Fruit fly (Drosophila melanogaster) whole organism, embryonic: Measurements from ENCODE around the gene CG3662.
A peak's percentile ranks its signal among the peaks of the same experiment; 100 is the strongest.

Experiments used
- Antp ChIP-seq: fragments of 200-800 bp; sonication (Bioruptor generic); optimal IDR thresholded peaks from 3 replicates; lab custom pipeline; 2016; ENCODE audit warnings: missing biosample characterization, missing genetic modification characterization
- CG1024 ChIP-seq: fragments of 200-800 bp; sonication (Bioruptor generic); IDR thresholded peaks from 2 replicates; pipeline ENCODE4 v1.3.6; 2022; ENCODE audit warnings: missing biosample characterization, missing genetic modification characterization
- CG10462 ChIP-seq: fragments of 200-800 bp; sonication (Bioruptor generic); optimal IDR thresholded peaks from 2 replicates; lab custom pipeline; 2016; ENCODE audit warnings: missing biosample characterization, missing genetic modification characterization
- CG11456 ChIP-seq: fragments of 200-800 bp; sonication (Bioruptor generic); IDR thresholded peaks from 3 replicates; pipeline ENCODE4 v1.3.6; 2022; ENCODE audit warnings: missing biosample characterization, missing genetic modification characterization
- CG11504 ChIP-seq: fragments of 200-800 bp; sonication (Bioruptor generic); optimal IDR thresholded peaks from 3 replicates; lab custom pipeline; 2019; ENCODE audit warnings: missing biosample characterization, mild to moderate bottlenecking, missing genetic modification characterization, moderate library complexity
- CG12071 ChIP-seq: fragments of 200-800 bp; sonication (Bioruptor generic); optimal IDR thresholded peaks from 3 replicates; lab custom pipeline; 2018; ENCODE audit warnings: missing biosample characterization, mild to moderate bottlenecking, missing genetic modification characterization
- CG15479 ChIP-seq: fragments of 200-800 bp; sonication (Bioruptor generic); optimal IDR thresholded peaks from 3 replicates; lab custom pipeline; 2019; ENCODE audit warnings: missing biosample characterization, mild to moderate bottlenecking, missing genetic modification characterization, moderate library complexity
- CG1647 ChIP-seq: fragments of 200-800 bp; sonication (Bioruptor generic); optimal IDR thresholded peaks from 3 replicates; lab custom pipeline; 2016; ENCODE audit warnings: missing biosample characterization, missing genetic modification characterization
- CG16813 ChIP-seq: fragments of 200-800 bp; sonication (Bioruptor generic); IDR thresholded peaks from 3 replicates; pipeline ENCODE4 v1.3.6; 2022; ENCODE audit warnings: missing biosample characterization, missing genetic modification characterization; ENCODE audit not compliant: partially characterized antibody
- CG2116 ChIP-seq: fragments of 200-800 bp; sonication (Bioruptor generic); optimal IDR thresholded peaks from 3 replicates; lab custom pipeline; 2018; ENCODE audit warnings: missing biosample characterization, mild to moderate bottlenecking, missing genetic modification characterization
- CG2120 ChIP-seq: fragments of 200-800 bp; sonication (Bioruptor generic); optimal IDR thresholded peaks from 3 replicates; lab custom pipeline; 2016; ENCODE audit warnings: missing biosample characterization, missing genetic modification characterization
- CG31224 ChIP-seq: fragments of 200-800 bp; sonication (Bioruptor generic); IDR thresholded peaks from 2 replicates; pipeline ENCODE4 v1.3.6; 2022; ENCODE audit warnings: missing biosample characterization, missing genetic modification characterization
- CG6175 ChIP-seq: fragments of 200-800 bp; sonication (Bioruptor generic); IDR thresholded peaks from 3 replicates; pipeline ENCODE4 v1.3.6; 2022; ENCODE audit warnings: missing biosample characterization, missing genetic modification characterization
- CG6683 ChIP-seq: fragments of 200-800 bp; sonication (Bioruptor generic); optimal IDR thresholded peaks from 2 replicates; lab custom pipeline; 2017; ENCODE audit warnings: missing biosample characterization, mild to moderate bottlenecking, missing genetic modification characterization, missing genetic modification reagents
- CG7987 ChIP-seq: fragments of 200-800 bp; sonication (Bioruptor generic); optimal IDR thresholded peaks from 2 replicates; lab custom pipeline; 2018; ENCODE audit warnings: missing biosample characterization, mild to moderate bottlenecking, missing genetic modification characterization, moderate library complexity
- CG8281 ChIP-seq: fragments of 200-800 bp; sonication (Bioruptor generic); optimal IDR thresholded peaks from 2 replicates; lab custom pipeline; 2018; ENCODE audit warnings: missing biosample characterization, mild to moderate bottlenecking, missing genetic modification characterization, moderate library complexity
- CG8765 ChIP-seq: fragments of 200-800 bp; sonication (Bioruptor generic); IDR thresholded peaks from 2 replicates; pipeline ENCODE4 v1.3.6; 2022; ENCODE audit warnings: missing biosample characterization, missing genetic modification characterization
- Dref ChIP-seq: fragments of 200-800 bp; sonication (Bioruptor generic); IDR thresholded peaks from 2 replicates; pipeline ENCODE4 v1.3.6; 2022; ENCODE audit warnings: missing biosample characterization, missing genetic modification characterization
- HLH3B ChIP-seq: fragments of 200-800 bp; sonication (Bioruptor generic); IDR thresholded peaks from 2 replicates; pipeline ENCODE4 v1.3.6; 2022; ENCODE audit warnings: missing biosample characterization, missing genetic modification characterization
- Hand ChIP-seq: fragments of 200-800 bp; sonication (Bioruptor generic); optimal IDR thresholded peaks from 2 replicates; lab custom pipeline; 2017; ENCODE audit warnings: mild to moderate bottlenecking, missing biosample characterization, missing genetic modification reagents, missing genetic modification characterization
- Hey ChIP-seq: fragments of 200-800 bp; sonication (Bioruptor generic); optimal IDR thresholded peaks from 3 replicates; lab custom pipeline; 2018; ENCODE audit warnings: missing biosample characterization, mild to moderate bottlenecking, missing genetic modification characterization
- HmgZ ChIP-seq: fragments of 200-800 bp; sonication (Bioruptor generic); optimal IDR thresholded peaks from 2 replicates; lab custom pipeline; 2018; ENCODE audit warnings: missing biosample characterization, mild to moderate bottlenecking, missing genetic modification characterization
- Hr3 ChIP-seq: fragments of 200-800 bp; sonication (Bioruptor generic); optimal IDR thresholded peaks from 3 replicates; lab custom pipeline; 2016; ENCODE audit warnings: missing biosample characterization, missing genetic modification characterization
- Hsf ChIP-seq: fragments of 200-800 bp; sonication (Bioruptor generic); optimal IDR thresholded peaks from 3 replicates; lab custom pipeline; 2016; ENCODE audit warnings: missing biosample characterization, missing genetic modification characterization
- Lhr ChIP-seq: fragments of 200-800 bp; sonication (Bioruptor generic); optimal IDR thresholded peaks from 3 replicates; lab custom pipeline; 2017; ENCODE audit warnings: mild to moderate bottlenecking, missing biosample characterization, missing genetic modification reagents, missing genetic modification characterization
- MTF-1 ChIP-seq: fragments of 200-800 bp; sonication (Bioruptor generic); optimal IDR thresholded peaks from 2 replicates; lab custom pipeline; 2018; ENCODE audit warnings: missing biosample characterization, mild to moderate bottlenecking, missing genetic modification characterization, borderline replicate concordance
- NFAT ChIP-seq: fragments of 200-800 bp; sonication (Bioruptor generic); IDR thresholded peaks from 2 replicates; pipeline ENCODE4 v1.3.6; 2022; ENCODE audit warnings: missing biosample characterization, missing genetic modification characterization
- Ravus ChIP-seq: fragments of 200-800 bp; sonication (Bioruptor generic); IDR thresholded peaks from 2 replicates; pipeline ENCODE4 v1.3.6; 2022; ENCODE audit warnings: missing biosample characterization, missing genetic modification characterization
- Scr ChIP-seq: fragments of 200-800 bp; sonication (Bioruptor generic); IDR thresholded peaks from 2 replicates; pipeline ENCODE4 v1.3.6; 2022; ENCODE audit warnings: missing biosample characterization, missing genetic modification characterization; ENCODE audit not compliant: partially characterized antibody
- Side ChIP-seq: fragments of 200-800 bp; sonication (Bioruptor generic); optimal IDR thresholded peaks from 2 replicates; lab custom pipeline; 2016; ENCODE audit warnings: missing biosample characterization, missing genetic modification characterization
- Sox102F ChIP-seq: fragments of 200-800 bp; sonication (Bioruptor generic); optimal IDR thresholded peaks from 2 replicates; lab custom pipeline; 2018; ENCODE audit warnings: missing biosample characterization, mild to moderate bottlenecking, missing genetic modification characterization, moderate library complexity
- Tbp ChIP-seq: fragments of >200 bp; optimal IDR thresholded peaks from 2 replicates; lab custom pipeline; 2018; ENCODE audit warnings: missing biosample characterization, missing genetic modification characterization
- aop ChIP-seq: fragments of 200-800 bp; sonication (Bioruptor generic); IDR thresholded peaks from 2 replicates; pipeline ENCODE4 v1.3.6; 2022; ENCODE audit warnings: missing biosample characterization, missing genetic modification characterization
- bowl ChIP-seq: fragments of 200-800 bp; sonication (Bioruptor generic); IDR thresholded peaks from 2 replicates; pipeline ENCODE4 v1.3.6; 2022; ENCODE audit warnings: missing biosample characterization, missing genetic modification characterization
- chm ChIP-seq: fragments of 200-800 bp; sonication (Bioruptor generic); IDR thresholded peaks from 2 replicates; pipeline ENCODE4 v1.3.6; 2022; ENCODE audit warnings: missing biosample characterization, missing genetic modification characterization
- ci ChIP-seq: fragments of 200-800 bp; sonication (Bioruptor generic); IDR thresholded peaks from 3 replicates; pipeline ENCODE4 v1.3.6; 2022; ENCODE audit warnings: missing biosample characterization, missing genetic modification characterization
- croc ChIP-seq: fragments of 200-800 bp; sonication (Bioruptor generic); conservative IDR thresholded peaks from 3 replicates; pipeline ENCODE4 v1.3.6; 2022; ENCODE audit warnings: missing biosample characterization, missing genetic modification characterization
- cwo ChIP-seq: fragments of 200-800 bp; sonication (Bioruptor generic); optimal IDR thresholded peaks from 3 replicates; lab custom pipeline; 2017; ENCODE audit warnings: missing biosample characterization, missing genetic modification characterization, mild to moderate bottlenecking, moderate library complexity, missing genetic modification reagents
- dimm ChIP-seq: fragments of 200-800 bp; sonication (Bioruptor generic); IDR thresholded peaks from 2 replicates; pipeline ENCODE4 v1.3.6; 2022; ENCODE audit warnings: missing biosample characterization, missing genetic modification characterization
- emc ChIP-seq: fragments of 200-800 bp; sonication (Bioruptor generic); optimal IDR thresholded peaks from 2 replicates; lab custom pipeline; 2016; ENCODE audit warnings: missing biosample characterization, missing genetic modification characterization
- gem ChIP-seq: fragments of 200-800 bp; sonication (Bioruptor generic); optimal IDR thresholded peaks from 2 replicates; lab custom pipeline; 2019; ENCODE audit warnings: missing biosample characterization, mild to moderate bottlenecking, missing genetic modification characterization, moderate library complexity
- hth ChIP-seq: fragments of >200 bp; optimal IDR thresholded peaks from 2 replicates; lab custom pipeline; 2017; ENCODE audit warnings: inconsistent platforms
- lola ChIP-seq, 3 experiments: fragments of >200 bp in 2 of 3; fragments of 200-800 bp in 1 of 3; sonication (Bioruptor generic) in 1 of 3; optimal IDR thresholded peaks; 2 replicates each; lab custom pipeline; 2017 to 2019; ENCODE audit warnings: missing biosample characterization in 3 of 3, missing genetic modification characterization in 3 of 3, mild to moderate bottlenecking in 1 of 3, moderate library complexity in 1 of 3
- nerfin-2 ChIP-seq: fragments of 200-800 bp; sonication (Bioruptor generic); IDR thresholded peaks from 2 replicates; pipeline ENCODE4 v1.3.6; 2022; ENCODE audit warnings: missing biosample characterization, missing genetic modification characterization; ENCODE audit not compliant: partially characterized antibody
- pita ChIP-seq: fragments of 200-800 bp; sonication (Bioruptor generic); optimal IDR thresholded peaks from 2 replicates; lab custom pipeline; 2017; ENCODE audit warnings: missing biosample characterization, mild to moderate bottlenecking, missing genetic modification characterization
- pros ChIP-seq: fragments of 200-800 bp; sonication (Bioruptor generic); optimal IDR thresholded peaks from 3 replicates; lab custom pipeline; 2019; ENCODE audit warnings: missing biosample characterization, mild to moderate bottlenecking, missing genetic modification characterization, moderate library complexity
- tll ChIP-seq, 2 experiments: fragments of 200-800 bp in 1 of 2; fragments of >200 bp in 1 of 2; sonication (Bioruptor generic) in 1 of 2; optimal IDR thresholded peaks; 2 replicates each; lab custom pipeline; 2017 to 2019; ENCODE audit warnings: missing biosample characterization in 2 of 2, missing genetic modification characterization in 2 of 2, mild to moderate bottlenecking in 1 of 2, moderate library complexity in 1 of 2
- tna ChIP-seq: fragments of 200-800 bp; sonication (Bioruptor generic); IDR thresholded peaks from 2 replicates; pipeline ENCODE4 v1.3.6; 2022; ENCODE audit warnings: missing biosample characterization, missing genetic modification characterization; ENCODE audit not compliant: partially characterized antibody
- unc-4 ChIP-seq: fragments of 200-800 bp; sonication (Bioruptor generic); IDR thresholded peaks from 2 replicates; pipeline ENCODE4 v1.3.6; 2022; ENCODE audit warnings: missing biosample characterization, missing genetic modification characterization; ENCODE audit not compliant: partially characterized antibody

The CG3662 gene

DNA sequence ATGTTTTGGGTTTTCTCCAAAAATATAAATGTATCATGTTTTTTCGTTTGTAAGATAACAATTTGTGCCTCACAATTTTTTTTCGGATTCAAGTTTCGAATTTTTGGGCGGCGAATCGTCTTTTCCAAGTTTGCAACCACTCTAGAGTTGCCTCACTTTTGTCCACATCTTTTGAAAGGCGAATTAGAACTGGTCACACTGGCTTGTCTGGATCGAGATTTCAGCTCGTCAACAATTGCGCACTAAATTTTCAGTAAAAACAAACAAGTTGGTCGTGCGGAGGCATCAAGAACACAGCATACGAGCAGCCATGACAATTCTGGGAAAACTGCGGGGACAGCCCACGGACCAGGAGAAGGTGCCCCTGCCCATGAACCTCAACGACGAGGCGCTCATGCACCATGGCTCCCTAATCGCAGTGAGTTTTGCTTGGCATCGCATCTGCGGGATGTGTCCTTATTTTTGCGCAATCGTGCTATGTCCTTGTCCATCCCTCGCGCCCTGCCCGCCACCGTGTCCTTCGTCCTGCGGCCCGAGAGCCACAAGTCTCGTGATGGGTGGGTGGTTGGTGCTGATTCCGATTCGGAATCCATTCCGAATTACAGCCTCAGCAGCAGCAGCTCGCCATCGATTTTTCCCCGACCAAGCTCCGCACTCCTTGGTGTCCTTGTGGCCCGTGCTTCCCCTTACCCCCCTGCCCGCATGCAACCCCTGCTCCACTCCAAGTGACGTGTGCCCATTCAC is at the start of gene CG3662 (continued):
- TF ChIP-seq CG11504 (peak; percentile 46), pita (peak; percentile 73), CG11456 (GFP tag; lab: Robert Waterston, UW) (no peak), Hr3 (GFP tag; lab: Kevin White, UChicago) (no peak), pros (GFP tag; lab: Kevin White, UChicago) (no peak), cwo (GFP tag; lab: Kevin White, UChicago) (peak; percentile 67), croc (no peak), CG6175 (GFP tag; lab: Robert Waterston, UW) (no peak), Sox102F (GFP tag; lab: Kevin White, UChicago) (no peak), CG12071 (GFP tag; lab: Kevin White, UChicago) (no peak), unc-4 (GFP tag; lab: Robert Waterston, UW) (no peak), CG10462 (GFP tag; lab: Kevin White, UChicago) (no peak), CG1024 (GFP tag; lab: Robert Waterston, UW) (no peak), CG8281 (no peak), dimm (GFP tag; lab: Robert Waterston, UW) (no peak), Antp (GFP tag; lab: Kevin White, UChicago) (no peak), Dref (GFP tag; lab: Robert Waterston, UW) (peak; percentile 54), tna (peak; percentile 10; the same call in 1 of the 2 replicates), CG2116 (peak; percentile 65), Hey (tag; lab: Kevin White, UChicago) (no peak), ci (GFP tag; lab: Robert Waterston, UW) (peak; percentile 72; the same call in 2 of the 3 replicates), nerfin-2 (GFP tag; lab: Robert Waterston, UW) (no peak), aop (GFP tag; lab: Robert Waterston, UW) (no peak), CG2120 (peak; percentile 31), Hand (GFP tag; lab: Kevin White, UChicago) (no peak), HLH3B (GFP tag; lab: Robert Waterston, UW) (no peak), Side (GFP tag; lab: Kevin White, UChicago) (no peak), tll (GFP tag; optimal IDR thresholded peaks at IDR 0.05; lab: Kevin White, UChicago) (no peak), Lhr (GFP tag; lab: Kevin White, UChicago) (peak; percentile 69), gem (no peak), HmgZ (tag; lab: Kevin White, UChicago) (peak; percentile 82), Scr (GFP tag; lab: Robert Waterston, UW) (no peak), hth (lab: Kevin White, UChicago) (no peak), CG15479 (GFP tag; lab: Kevin White, UChicago) (peak; percentile 81), CG8765 (GFP tag; lab: Robert Waterston, UW) (no peak), CG7987 (peak; percentile 15), CG1647 (no peak), emc (GFP tag; lab: Kevin White, UChicago) (no peak), CG16813 (no peak), CG6683 (no peak), Tbp (no peak), chm (0 out of 2 replicates have a peak, but pooled peaks have one; percentile 46), Ravus (GFP tag; lab: Robert Waterston, UW) (no peak), CG31224 (GFP tag; lab: Robert Waterston, UW) (no peak), bowl (GFP tag; lab: Robert Waterston, UW) (no peak), NFAT (GFP tag; lab: Robert Waterston, UW) (no peak), Hsf (no peak), lola (GFP tag; optimal IDR thresholded peaks at IDR 0.05; lab: Kevin White, UChicago) (no peak), MTF-1 (GFP tag; lab: Kevin White, UChicago) (peak; percentile 9)
